Fruit fly (Drosophila melanogaster): ENCODE data around the gene Rop.
A peak's percentile ranks its signal among the peaks of the same experiment; 100 is the strongest.

Rop gene

DNA sequence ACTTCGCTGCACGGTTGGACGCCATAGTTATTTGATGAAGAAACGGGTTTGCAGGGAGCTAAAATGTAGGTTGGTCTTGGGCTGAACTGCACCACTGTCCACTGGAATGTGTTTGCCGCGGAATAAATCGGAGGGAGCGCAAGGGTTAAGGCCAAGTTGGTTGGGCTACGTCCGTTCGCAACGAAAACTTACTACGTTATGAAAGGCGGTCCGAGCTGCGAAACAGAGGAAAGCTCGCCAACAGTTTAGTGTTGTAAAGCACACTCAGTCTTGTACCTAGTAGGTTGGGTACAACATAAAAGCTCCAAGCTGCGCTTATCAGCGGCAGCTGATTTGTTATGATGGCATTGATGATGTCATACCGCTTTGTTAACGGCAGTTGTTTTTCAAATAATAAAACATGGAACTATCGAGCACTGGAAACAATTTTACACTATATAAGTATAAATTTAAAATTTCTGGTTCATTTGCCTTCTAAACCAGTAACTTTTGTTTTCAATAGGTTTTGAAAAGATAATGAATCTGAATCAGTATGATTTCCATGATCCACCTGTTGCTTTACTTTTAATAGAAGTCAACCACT lies 16.5 kb downstream of the Rop start, which contains the start of gene Chd64 (continued):
- 0 out of 2 replicates have a peak, but pooled peaks have one; percentile 51 for TF ChIP-seq unc-4 (GFP tag; IDR thresholded peaks at IDR 0.05; ENCODE audit: partially characterized antibody)
- peak; percentile 47 for TF ChIP-seq CG12071 (GFP tag; optimal IDR thresholded peaks at IDR 0.05)
- peak; percentile 42; the same call in 1 of the 2 replicates for TF ChIP-seq tna (GFP tag; IDR thresholded peaks at IDR 0.05; ENCODE audit: partially characterized antibody)
- TF ChIP-seq ken (GFP tag; IDR thresholded peaks at IDR 0.05): peak; percentile 29; the same call in 1 of the 3 replicates
- no peak for TF ChIP-seq Doc3 (GFP tag; IDR thresholded peaks at IDR 0.05; ENCODE audit: partially characterized antibody)
- no peak for TF ChIP-seq CG31388 (GFP tag; optimal IDR thresholded peaks at IDR 0.05)
- no peak for TF ChIP-seq ham (GFP tag; IDR thresholded peaks at IDR 0.05)
- TF ChIP-seq NK7.1 (GFP tag; optimal IDR thresholded peaks at IDR 0.05): no peak
- TF ChIP-seq CG1832 (GFP tag; optimal IDR thresholded peaks at IDR 0.05): no peak
- no peak for TF ChIP-seq sens-2 (GFP tag; IDR thresholded peaks at IDR 0.05)
- TF ChIP-seq CG2875 (GFP tag; optimal IDR thresholded peaks at IDR 0.05): no peak
- TF ChIP-seq pb (GFP tag; optimal IDR thresholded peaks at IDR 0.05): peak; percentile 7
- TF ChIP-seq CG7357 (GFP tag; IDR thresholded peaks at IDR 0.05): no peak
- peak; percentile 52 for TF ChIP-seq CG3281 (GFP tag; optimal IDR thresholded peaks at IDR 0.05)
- TF ChIP-seq onecut (GFP tag; IDR thresholded peaks at IDR 0.05): no peak
- TF ChIP-seq btn (GFP tag; optimal IDR thresholded peaks at IDR 0.05): no peak
- no peak for TF ChIP-seq CG12942 (GFP tag; optimal IDR thresholded peaks at IDR 0.05)
- no peak for TF ChIP-seq Lpt (GFP tag; optimal IDR thresholded peaks at IDR 0.05)
- TF ChIP-seq CrebB (tag; optimal IDR thresholded peaks at IDR 0.05): peak; percentile 36
- peak; percentile 3 for TF ChIP-seq CG8290 (GFP tag; optimal IDR thresholded peaks at IDR 0.05)
- peak in 1 of 2 experiments; percentile 77 for TF ChIP-seq CG8290 (tag; optimal IDR thresholded peaks at IDR 0.05)
- no peak for TF ChIP-seq CG14441 (GFP tag; IDR thresholded peaks at IDR 0.05)
- TF ChIP-seq CG2120 (GFP tag; optimal IDR thresholded peaks at IDR 0.05): peak; percentile 71
- no peak for TF ChIP-seq CG17186 (GFP tag; optimal IDR thresholded peaks at IDR 0.05)
- TF ChIP-seq CG14667 (GFP tag; IDR thresholded peaks at IDR 0.05): no peak
- TF ChIP-seq CG7271 (tag; optimal IDR thresholded peaks at IDR 0.05): no peak
- TF ChIP-seq pita (GFP tag; optimal IDR thresholded peaks at IDR 0.05): no peak
- no peak for TF ChIP-seq CG5953 (GFP tag; IDR thresholded peaks at IDR 0.05)
- peak; percentile 72 for TF ChIP-seq scrt (GFP tag; optimal IDR thresholded peaks at IDR 0.05)
- no peak for TF ChIP-seq ewg (GFP tag; optimal IDR thresholded peaks at IDR 0.05)
- TF ChIP-seq CG7987 (GFP tag; optimal IDR thresholded peaks at IDR 0.05): no peak
- TF ChIP-seq gfzf (GFP tag; optimal IDR thresholded peaks at IDR 0.05): no peak
- peak; percentile 69 for TF ChIP-seq chm (GFP tag; IDR thresholded peaks at IDR 0.05)
- no peak for TF ChIP-seq CG5180 (GFP tag; optimal IDR thresholded peaks at IDR 0.05)
- TF ChIP-seq CG1602 (GFP tag; optimal IDR thresholded peaks at IDR 0.05): no peak
- TF ChIP-seq CG16863 (GFP tag; optimal IDR thresholded peaks at IDR 0.05): no peak
- TF ChIP-seq Sox100B (GFP tag; optimal IDR thresholded peaks at IDR 0.05): no peak
- TF ChIP-seq Fer1 (GFP tag; optimal IDR thresholded peaks at IDR 0.05): peak; percentile 82
- TF ChIP-seq tll (GFP tag; optimal IDR thresholded peaks at IDR 0.05): no peak
- TF ChIP-seq gro (GFP tag; optimal IDR thresholded peaks at IDR 0.05): peak; percentile 54
- TF ChIP-seq CG15073 (GFP tag; optimal IDR thresholded peaks at IDR 0.05): no peak
- TF ChIP-seq pum (GFP tag; optimal IDR thresholded peaks at IDR 0.05): no peak
- peak; percentile 62 for TF ChIP-seq CG17568 (GFP tag; optimal IDR thresholded peaks at IDR 0.05)
- no peak for TF ChIP-seq GATAe (GFP tag; conservative IDR thresholded peaks at IDR 0.05)
- TF ChIP-seq dan (GFP tag; IDR thresholded peaks at IDR 0.05): no peak
- TF ChIP-seq CG16779 (GFP tag; IDR thresholded peaks at IDR 0.05): 0 out of 2 replicates have a peak, but pooled peaks have one; percentile 53
- peak; percentile 19 for TF ChIP-seq CG11723 (GFP tag; optimal IDR thresholded peaks at IDR 0.05)
- no peak for TF ChIP-seq phol (tag; optimal IDR thresholded peaks at IDR 0.05)
- TF ChIP-seq mam (GFP tag; optimal IDR thresholded peaks at IDR 0.05): peak; percentile 4
- TF ChIP-seq h (optimal IDR thresholded peaks at IDR 0.05): no peak
- no peak for TF ChIP-seq Scr (GFP tag; IDR thresholded peaks at IDR 0.05; ENCODE audit: partially characterized antibody)
